Fruit fly (Drosophila melanogaster): Measurements from ENCODE around the gene Elys.

The Elys gene

DNA sequence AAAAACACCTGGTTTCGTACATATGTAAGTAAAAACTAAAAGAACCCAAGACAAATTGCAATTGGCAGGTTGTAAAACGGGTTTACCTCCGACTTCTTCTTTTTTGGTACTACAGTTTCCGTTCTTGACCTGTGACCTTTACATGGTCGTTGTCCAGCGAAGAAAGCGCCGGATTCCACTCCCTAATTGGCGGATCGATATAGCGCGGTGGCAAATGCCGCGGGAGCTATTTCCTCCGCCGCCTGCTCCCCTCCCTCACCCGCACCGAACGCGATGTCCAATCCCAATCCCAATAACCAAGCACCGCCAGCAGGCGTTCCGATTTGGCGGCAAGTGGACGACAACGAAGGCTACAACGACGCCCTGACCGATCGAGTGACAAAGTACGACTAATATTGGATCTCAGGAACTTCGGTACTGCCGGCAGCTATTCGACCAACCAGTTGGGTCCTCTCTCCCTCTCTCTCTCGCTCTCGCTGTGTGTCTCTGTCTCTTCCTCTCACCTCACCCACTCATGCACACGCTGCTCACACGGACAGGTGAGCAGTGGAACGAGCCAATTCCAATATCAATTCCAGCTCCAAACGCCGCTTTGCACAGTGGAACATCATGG is 10.6 kb downstream of the Elys start (continued):
- TF ChIP-seq pan (optimal IDR thresholded peaks at IDR 0.05), result no peak
- no peak for TF ChIP-seq pan (GFP tag; optimal IDR thresholded peaks at IDR 0.05 in 1 of 2, IDR thresholded peaks at IDR 0.05 in 1 of 2)
- peak; percentile 40; the same call in 1 of the 2 replicates for TF ChIP-seq unc-4 (GFP tag; IDR thresholded peaks at IDR 0.05; ENCODE audit: partially characterized antibody)
- TF ChIP-seq Dbx (GFP tag; IDR thresholded peaks at IDR 0.05), result 0 out of 3 replicates have a peak, but pooled peaks have one; percentile 29
- TF ChIP-seq CG12744 (GFP tag; optimal IDR thresholded peaks at IDR 0.05), result no peak
- no peak for TF ChIP-seq hkb (optimal IDR thresholded peaks at IDR 0.05)
- TF ChIP-seq hkb (GFP tag; IDR thresholded peaks at IDR 0.05), result no peak
- TF ChIP-seq wdn (GFP tag; IDR thresholded peaks at IDR 0.05), result no peak
- no peak; the same call in 1 of the 2 replicates for TF ChIP-seq CG14014 (GFP tag; IDR thresholded peaks at IDR 0.05)
- TF ChIP-seq CG17361 (GFP tag; IDR thresholded peaks at IDR 0.05), result no peak
- TF ChIP-seq so (GFP tag; IDR thresholded peaks at IDR 0.05), result no peak
- TF ChIP-seq CG34422 (GFP tag; IDR thresholded peaks at IDR 0.05), result no peak
- peak; percentile 18 for TF ChIP-seq CG13624 (GFP tag; optimal IDR thresholded peaks at IDR 0.05)
- TF ChIP-seq ERR (GFP tag; optimal IDR thresholded peaks at IDR 0.05), result no peak
- no peak for TF ChIP-seq danr (GFP tag; IDR thresholded peaks at IDR 0.05)
- no peak for TF ChIP-seq CG1603 (tag; optimal IDR thresholded peaks at IDR 0.05)
- TF ChIP-seq CG30431 (GFP tag; optimal IDR thresholded peaks at IDR 0.05), result no peak
- no peak for TF ChIP-seq lmd (GFP tag; IDR thresholded peaks at IDR 0.05)
- TF ChIP-seq E2f1 (GFP tag; IDR thresholded peaks at IDR 0.05), result no peak
- TF ChIP-seq fd102C (GFP tag; optimal IDR thresholded peaks at IDR 0.05), result no peak
- TF ChIP-seq kay (GFP tag; optimal IDR thresholded peaks at IDR 0.05), result no peak
- TF ChIP-seq CG4707 (GFP tag; optimal IDR thresholded peaks at IDR 0.05), result no peak
- no peak for TF ChIP-seq Mad (GFP tag; optimal IDR thresholded peaks at IDR 0.05)
- TF ChIP-seq chinmo (GFP tag; IDR thresholded peaks at IDR 0.05; ENCODE audit: partially characterized antibody), result 0 out of 4 replicates have a peak, but pooled peaks have one; percentile 52
- no peak for TF ChIP-seq ato (GFP tag; IDR thresholded peaks at IDR 0.05; ENCODE audit: partially characterized antibody)
- no peak for TF ChIP-seq fd64A (GFP tag; optimal IDR thresholded peaks at IDR 0.05)
- no peak for TF ChIP-seq dysf (GFP tag; IDR thresholded peaks at IDR 0.05)
- TF ChIP-seq dpn (GFP tag; optimal IDR thresholded peaks at IDR 0.05), result no peak
- no peak for TF ChIP-seq sc (optimal IDR thresholded peaks at IDR 0.05)
- no peak for TF ChIP-seq sc (GFP tag; optimal IDR thresholded peaks at IDR 0.05)
- no peak for TF ChIP-seq CG11456 (GFP tag; IDR thresholded peaks at IDR 0.05)
- no peak for TF ChIP-seq Hmr (GFP tag; optimal IDR thresholded peaks at IDR 0.05)
- no peak for TF ChIP-seq ab (GFP tag; optimal IDR thresholded peaks at IDR 0.05)
- peak; percentile 48; the same call in 1 of the 3 replicates for TF ChIP-seq CG6175 (GFP tag; IDR thresholded peaks at IDR 0.05)
- TF ChIP-seq Kr (GFP tag; optimal IDR thresholded peaks at IDR 0.05), result no peak
- TF ChIP-seq CG31388 (GFP tag; optimal IDR thresholded peaks at IDR 0.05), result no peak
- TF ChIP-seq CG9609 (GFP tag; optimal IDR thresholded peaks at IDR 0.05), result no peak
- no peak for TF ChIP-seq Sox100B (GFP tag; optimal IDR thresholded peaks at IDR 0.05)
- no peak for TF ChIP-seq CG10321 (GFP tag; IDR thresholded peaks at IDR 0.05)
- TF ChIP-seq Mrtf (GFP tag; IDR thresholded peaks at IDR 0.05), result no peak
- no peak for TF ChIP-seq Usf (GFP tag; optimal IDR thresholded peaks at IDR 0.05)
- TF ChIP-seq run (tag; optimal IDR thresholded peaks at IDR 0.05), result no peak
- TF ChIP-seq CG13287 (GFP tag; IDR thresholded peaks at IDR 0.05; ENCODE audit: partially characterized antibody), result peak; percentile 35; the same call in 1 of the 2 replicates
- no peak for TF ChIP-seq CG2875 (GFP tag; optimal IDR thresholded peaks at IDR 0.05)
- no peak for TF ChIP-seq CG15269 (tag; optimal IDR thresholded peaks at IDR 0.05)
- TF ChIP-seq CG1024 (GFP tag; IDR thresholded peaks at IDR 0.05), result no peak
- TF ChIP-seq CG13123 (GFP tag; optimal IDR thresholded peaks at IDR 0.05), result no peak
- no peak for TF ChIP-seq Bteb2 (GFP tag; optimal IDR thresholded peaks at IDR 0.05)
- no peak for TF ChIP-seq Hr39 (optimal IDR thresholded peaks at IDR 0.05)
- no peak for TF ChIP-seq vnd (GFP tag; IDR thresholded peaks at IDR 0.05; ENCODE audit: partially characterized antibody)
- TF ChIP-seq pros (GFP tag; optimal IDR thresholded peaks at IDR 0.05), result no peak
- 0 out of 2 replicates have a peak, but pooled peaks have one; percentile 33 for TF ChIP-seq sob (GFP tag; IDR thresholded peaks at IDR 0.05)

Measured in whole organism, embryonic.